Fruit fly (Drosophila melanogaster) S2 (cell line): Measurements from ENCODE around the gene CG13842.

Source experiments
- CG8478 ChIP-seq: fragments of >200 bp; optimal IDR thresholded peaks from 2 replicates; lab custom pipeline; 2018
- CTCF ChIP-seq, 2 experiments: fragments of >200 bp; optimal IDR thresholded peaks; 2 replicates each; lab custom pipeline; 2018

DNA sequence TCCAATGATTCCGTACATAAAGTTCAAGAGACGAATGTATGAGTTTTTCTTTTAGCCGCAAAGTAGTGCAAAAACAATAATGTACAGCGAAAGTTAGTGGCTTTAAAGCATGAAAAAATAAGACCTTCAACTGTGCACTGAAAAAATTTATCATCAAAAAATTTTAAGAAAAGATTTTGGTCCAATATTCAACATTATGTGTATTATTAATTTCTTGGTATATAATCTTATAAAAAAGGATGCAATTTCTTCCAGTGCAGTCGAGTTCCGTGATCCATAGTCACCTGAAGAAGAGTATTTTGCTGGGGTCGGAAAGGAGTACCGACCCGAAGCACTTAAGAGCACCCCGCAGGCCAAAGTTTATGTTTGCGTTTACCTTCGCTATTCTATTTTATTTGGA, 38.5 kb downstream of the CG13842 start:
- TF ChIP-seq CTCF (optimal IDR thresholded peaks at IDR 0.05; lab: Kevin White, UChicago) (no peak), CG8478 (lab: Kevin White, UChicago) (no peak)
